Worm (Caenorhabditis elegans) whole organism, L1 larva: Measurements from ENCODE around the gene R102.2.

ENCODE experiments used
- C16A3.4 ChIP-seq: fragments of 150-350 bp; optimal IDR thresholded peaks from 2 replicates; lab custom pipeline; 2014; ENCODE audit warnings: missing biosample characterization, missing genetic modification characterization
- C34B4.2 ChIP-seq: sonication (generic microtip); optimal IDR thresholded peaks from 2 replicates; lab custom pipeline; 2017; ENCODE audit warnings: mild to moderate bottlenecking, missing genetic modification characterization, missing compliant biosample characterization
- Y116A8C.19 ChIP-seq: sonication (generic microtip); optimal IDR thresholded peaks from 2 replicates; lab custom pipeline; 2016; ENCODE audit warnings: missing compliant biosample characterization, missing genetic modification characterization, borderline replicate concordance
- aha-1 ChIP-seq: fragments of 150-350 bp; optimal IDR thresholded peaks from 2 replicates; lab custom pipeline; 2014; ENCODE audit warnings: missing biosample characterization, missing genetic modification characterization
- blmp-1 ChIP-seq: fragments of 150-350 bp; optimal IDR thresholded peaks from 2 replicates; lab custom pipeline; 2014; ENCODE audit warnings: missing biosample characterization, missing genetic modification characterization
- ceh-88 ChIP-seq: fragments of 200-800 bp; sonication (Bioruptor generic); IDR thresholded peaks from 2 replicates; pipeline ENCODE4 v1.3.6; 2022; ENCODE audit warnings: missing genetic modification characterization, missing compliant biosample characterization
- ceh-90 ChIP-seq: sonication (generic microtip); optimal IDR thresholded peaks from 2 replicates; lab custom pipeline; 2016; ENCODE audit warnings: missing genetic modification characterization, missing compliant biosample characterization
- egl-27 ChIP-seq, 2 experiments: fragments of 150-350 bp in 1 of 2; sonication (generic microtip); optimal IDR thresholded peaks; 3 replicates each; lab custom pipeline; 2017 to 2018; ENCODE audit warnings: missing biosample characterization in 2 of 2, missing genetic modification characterization in 2 of 2, missing genetic modification reagents in 2 of 2
- elt-3 ChIP-seq, 6 experiments: fragments of 150-350 bp in 1 of 6; sonication (generic microtip); optimal IDR thresholded peaks; 2 replicates each; lab custom pipeline; 2017 to 2018; ENCODE audit warnings: missing biosample characterization in 6 of 6, missing genetic modification characterization in 6 of 6, inconsistent platforms in 1 of 6
- fkh-10 ChIP-seq: sonication (generic microtip); optimal IDR thresholded peaks from 2 replicates; lab custom pipeline; 2017; ENCODE audit warnings: missing biosample characterization, missing genetic modification reagents, missing genetic modification characterization
- fkh-8 ChIP-seq: sonication (generic microtip); optimal IDR thresholded peaks from 2 replicates; lab custom pipeline; 2016; ENCODE audit warnings: mild to moderate bottlenecking, missing genetic modification characterization, missing compliant biosample characterization
- grh-1 ChIP-seq: fragments of 200-800 bp; sonication (Bioruptor generic); IDR thresholded peaks from 2 replicates; pipeline ENCODE4 v1.3.6; 2022; ENCODE audit warnings: missing genetic modification reagents, missing genetic modification characterization, missing compliant biosample characterization
- hlh-17 ChIP-seq: fragments of 200-800 bp; sonication (Bioruptor generic); optimal IDR thresholded peaks from 2 replicates; lab custom pipeline; 2018; ENCODE audit warnings: missing genetic modification characterization, mild to moderate bottlenecking, missing compliant biosample characterization, moderate library complexity, borderline replicate concordance
- hlh-4 ChIP-seq: sonication (generic microtip); optimal IDR thresholded peaks from 2 replicates; lab custom pipeline; 2016; ENCODE audit warnings: mild to moderate bottlenecking, missing genetic modification characterization, missing compliant biosample characterization
- irx-1 ChIP-seq: sonication (generic microtip); optimal IDR thresholded peaks from 2 replicates; lab custom pipeline; 2016; ENCODE audit warnings: missing genetic modification characterization, missing compliant biosample characterization
- lin-14 ChIP-seq: fragments of 200-800 bp; sonication (Bioruptor generic); optimal IDR thresholded peaks from 2 replicates; lab custom pipeline; 2018; ENCODE audit warnings: mild to moderate bottlenecking, missing genetic modification characterization, moderate library complexity, missing compliant biosample characterization
- lin-15B ChIP-seq: fragments of 150-350 bp; sonication (generic microtip); optimal IDR thresholded peaks from 3 replicates; lab custom pipeline; 2014; ENCODE audit warnings: missing biosample characterization, missing genetic modification characterization
- lir-3 ChIP-seq: sonication (generic microtip); optimal IDR thresholded peaks from 2 replicates; lab custom pipeline; 2016; ENCODE audit warnings: mild to moderate bottlenecking, missing genetic modification characterization, moderate library complexity, missing compliant biosample characterization; ENCODE audit not compliant: poor library complexity
- lsy-2 ChIP-seq, 2 experiments: fragments of 150-350 bp; optimal IDR thresholded peaks; 2 replicates each; lab custom pipeline; 2014; ENCODE audit warnings: missing biosample characterization in 2 of 2, missing genetic modification characterization in 2 of 2
- mdl-1 ChIP-seq, 2 experiments: fragments of 150-350 bp; optimal IDR thresholded peaks; 2 replicates each; lab custom pipeline; 2014 to 2017; ENCODE audit warnings: missing biosample characterization in 2 of 2, missing genetic modification characterization in 2 of 2, inconsistent platforms in 1 of 2
- mef-2 ChIP-seq: fragments of 150-350 bp; optimal IDR thresholded peaks from 2 replicates; lab custom pipeline; 2014; ENCODE audit warnings: missing biosample characterization, missing genetic modification characterization
- mep-1 ChIP-seq: fragments of 150-350 bp; optimal IDR thresholded peaks from 2 replicates; lab custom pipeline; 2014; ENCODE audit warnings: missing biosample characterization, missing genetic modification characterization
- nhr-12 ChIP-seq: sonication (generic microtip); optimal IDR thresholded peaks from 2 replicates; lab custom pipeline; 2017; ENCODE audit warnings: missing biosample characterization, missing genetic modification characterization
- nhr-19 ChIP-seq: fragments of 200-800 bp; sonication (Bioruptor generic); conservative IDR thresholded peaks from 2 replicates; pipeline ENCODE4 v1.3.6; 2022; ENCODE audit warnings: missing genetic modification characterization, missing compliant biosample characterization
- nhr-28 ChIP-seq: fragments of 150-350 bp; optimal IDR thresholded peaks from 2 replicates; lab custom pipeline; 2014; ENCODE audit warnings: missing biosample characterization, missing genetic modification characterization
- nhr-47 ChIP-seq: sonication (generic microtip); optimal IDR thresholded peaks from 2 replicates; lab custom pipeline; 2016; ENCODE audit warnings: mild to moderate bottlenecking, missing genetic modification characterization, moderate library complexity, missing compliant biosample characterization
- nhr-76 ChIP-seq: sonication (generic microtip); optimal IDR thresholded peaks from 2 replicates; lab custom pipeline; 2017; ENCODE audit warnings: missing biosample characterization, missing genetic modification characterization
- nhr-77 ChIP-seq: fragments of 150-350 bp; optimal IDR thresholded peaks from 2 replicates; lab custom pipeline; 2014; ENCODE audit warnings: missing biosample characterization, missing genetic modification characterization
- nhr-90 ChIP-seq: sonication (generic microtip); optimal IDR thresholded peaks from 2 replicates; lab custom pipeline; 2016; ENCODE audit warnings: mild to moderate bottlenecking, missing genetic modification characterization, missing compliant biosample characterization; ENCODE audit not compliant: poor library complexity
- pqm-1 ChIP-seq: sonication (generic microtip); optimal IDR thresholded peaks from 3 replicates; lab custom pipeline; 2017; ENCODE audit warnings: missing biosample characterization, missing genetic modification characterization
- rnt-1 ChIP-seq: sonication (generic microtip); optimal IDR thresholded peaks from 2 replicates; lab custom pipeline; 2016; ENCODE audit warnings: mild to moderate bottlenecking, missing genetic modification characterization, moderate library complexity, missing compliant biosample characterization
- skn-1 ChIP-seq: fragments of 150-350 bp; optimal IDR thresholded peaks from 2 replicates; lab custom pipeline; 2014; ENCODE audit warnings: missing biosample characterization, missing genetic modification characterization
- sox-4 ChIP-seq: sonication (generic microtip); optimal IDR thresholded peaks from 2 replicates; lab custom pipeline; 2016; ENCODE audit warnings: missing genetic modification characterization, missing compliant biosample characterization
- tlp-1 ChIP-seq: fragments of 150-350 bp; optimal IDR thresholded peaks from 2 replicates; lab custom pipeline; 2014; ENCODE audit warnings: missing biosample characterization, missing genetic modification characterization
- unc-130 ChIP-seq: fragments of 150-350 bp; optimal IDR thresholded peaks from 2 replicates; lab custom pipeline; 2017; ENCODE audit warnings: missing biosample characterization, missing genetic modification characterization, inconsistent platforms
- unc-86 ChIP-seq: sonication (generic microtip); optimal IDR thresholded peaks from 2 replicates; lab custom pipeline; 2016; ENCODE audit warnings: missing genetic modification characterization, missing compliant biosample characterization
- unc-98 ChIP-seq: fragments of 200-800 bp; sonication (Bioruptor generic); IDR thresholded peaks from 2 replicates; pipeline ENCODE4 v1.3.6; 2022; ENCODE audit warnings: missing genetic modification characterization, missing compliant biosample characterization
- vab-15 ChIP-seq: sonication (generic microtip); optimal IDR thresholded peaks from 2 replicates; lab custom pipeline; 2017; ENCODE audit warnings: missing genotype, mild to moderate bottlenecking, missing genetic modification characterization, missing compliant biosample characterization
- ztf-11 ChIP-seq, 2 experiments: sonication (generic microtip); optimal IDR thresholded peaks; 2 replicates each; lab custom pipeline; 2016 to 2017; ENCODE audit warnings: missing genetic modification characterization in 2 of 2, missing biosample characterization in 1 of 2, missing compliant biosample characterization in 1 of 2

The R102.2 gene

DNA sequence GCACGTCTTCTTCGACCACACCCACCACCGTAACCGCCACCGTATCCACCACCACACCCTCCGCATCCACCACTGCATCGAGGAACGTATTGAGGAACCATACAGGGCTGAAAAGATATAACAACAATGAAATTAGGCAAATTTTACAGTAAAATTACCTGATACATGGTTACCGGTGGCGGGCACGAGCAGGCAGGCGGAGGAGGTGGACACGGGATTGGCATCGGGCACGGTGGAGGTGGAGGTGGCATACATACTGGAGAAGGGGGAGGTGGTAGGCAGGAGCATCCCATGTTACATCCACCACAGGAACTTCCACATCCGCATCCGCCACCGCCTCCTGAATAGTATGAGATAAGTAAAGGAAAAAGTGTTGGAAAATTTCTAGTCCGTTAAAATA is 11.1 kb downstream of the R102.2 start:
- no peak for TF ChIP-seq mep-1 (tag; lab: Kevin White, UChicago)
- no peak for TF ChIP-seq skn-1 (tag; lab: Kevin White, UChicago)
- no peak for TF ChIP-seq hlh-17 (GFP tag; lab: Kevin White, UChicago)
- TF ChIP-seq tlp-1, result no peak
- TF ChIP-seq unc-98 (GFP tag; lab: Robert Waterston, UW), result no peak
- no peak for TF ChIP-seq lir-3 (tag; lab: Kevin White, UChicago)
- TF ChIP-seq egl-27 (tag; optimal IDR thresholded peaks at IDR 0.05; lab: Kevin White, UChicago), result no peak
- no peak for TF ChIP-seq nhr-76
- no peak for TF ChIP-seq irx-1
- no peak for TF ChIP-seq sox-4 (tag; lab: Kevin White, UChicago)
- no peak for TF ChIP-seq lsy-2 (tag; optimal IDR thresholded peaks at IDR 0.05; lab: Kevin White, UChicago)
- TF ChIP-seq rnt-1 (tag; lab: Kevin White, UChicago), result no peak
- TF ChIP-seq fkh-10 (GFP tag; lab: Kevin White, UChicago), result no peak
- TF ChIP-seq ceh-88 (GFP tag; lab: Robert Waterston, UW), result no peak

DNA sequence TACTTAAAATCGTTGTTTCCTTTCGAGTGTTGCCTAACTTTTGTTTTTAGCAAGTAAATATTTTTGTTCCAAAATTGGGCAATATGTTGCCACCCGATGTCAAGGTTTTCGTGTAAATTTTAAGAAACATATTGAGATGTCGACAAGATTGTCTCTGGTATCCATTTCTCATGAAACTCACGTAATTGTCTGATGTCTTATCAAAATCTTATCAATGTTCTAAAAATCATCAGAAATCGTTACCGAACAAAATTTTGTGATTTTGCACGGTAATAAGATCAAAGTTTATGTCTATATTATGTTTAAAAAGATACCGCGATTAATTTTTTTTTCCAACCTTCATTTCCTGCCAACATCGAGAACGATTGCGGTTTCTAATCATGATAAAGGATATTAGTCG is 11.6 kb downstream of the R102.2 start:
- TF ChIP-seq elt-3 (tag; optimal IDR thresholded peaks at IDR 0.05; lab: Kevin White, UChicago) (no peak), nhr-90 (tag; lab: Kevin White, UChicago) (no peak), mef-2 (tag; lab: Kevin White, UChicago) (no peak), mdl-1 (tag; optimal IDR thresholded peaks at IDR 0.05; lab: Kevin White, UChicago) (no peak), grh-1 (GFP tag; lab: Robert Waterston, UW) (no peak), lin-14 (GFP tag; lab: Kevin White, UChicago) (no peak), ztf-11 (tag; optimal IDR thresholded peaks at IDR 0.05; lab: Kevin White, UChicago) (no peak), nhr-28 (tag; lab: Kevin White, UChicago) (no peak), ceh-88 (GFP tag; lab: Robert Waterston, UW) (no peak), aha-1 (no peak), fkh-10 (GFP tag; lab: Kevin White, UChicago) (no peak), hlh-17 (GFP tag; lab: Kevin White, UChicago) (no peak), Y116A8C.19 (tag; lab: Kevin White, UChicago) (no peak), tlp-1 (no peak), lsy-2 (tag; optimal IDR thresholded peaks at IDR 0.05; lab: Kevin White, UChicago) (no peak), hlh-4 (tag; lab: Kevin White, UChicago) (no peak), nhr-12 (tag; lab: Kevin White, UChicago) (no peak), C34B4.2 (tag; lab: Kevin White, UChicago) (no peak), lin-15B (tag; lab: Kevin White, UChicago) (no peak), nhr-77 (no peak)

DNA sequence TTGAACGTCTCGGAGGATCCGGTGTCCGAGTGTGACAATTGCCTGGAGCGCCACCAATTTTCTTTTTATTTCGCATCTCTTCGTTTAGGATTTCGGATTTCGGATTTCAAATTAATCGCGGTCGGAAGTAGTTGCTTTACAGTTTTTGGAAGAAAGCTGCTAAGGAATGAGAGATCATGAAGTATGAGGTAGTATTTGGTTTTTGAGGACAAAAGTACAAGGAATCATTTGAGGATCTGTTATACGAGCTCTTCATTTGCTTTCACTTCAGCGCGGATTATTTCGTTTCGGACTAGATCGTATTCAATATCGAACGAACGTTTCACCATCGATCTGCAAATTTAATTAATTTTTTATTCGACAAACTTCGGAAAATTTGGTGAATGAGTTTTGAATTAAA is 12.3 kb downstream of the R102.2 start, which contains the start of gene R102.11:
TSS of gene R102.11 (minus strand) at position 101 of the 400 bp plus-strand sequence.
- TF ChIP-seq unc-130 (no peak), nhr-47 (no peak), C34B4.2 (tag; lab: Kevin White, UChicago) (no peak), blmp-1 (tag; lab: Kevin White, UChicago) (no peak), fkh-8 (tag; lab: Kevin White, UChicago) (no peak), C16A3.4 (tag; lab: Kevin White, UChicago) (no peak), mdl-1 (tag; optimal IDR thresholded peaks at IDR 0.05; lab: Kevin White, UChicago) (no peak), lin-14 (GFP tag; lab: Kevin White, UChicago) (no peak), vab-15 (tag; lab: Kevin White, UChicago) (no peak), pqm-1 (no peak), unc-86 (tag; lab: Kevin White, UChicago) (no peak), ceh-90 (tag; lab: Kevin White, UChicago) (no peak), lir-3 (tag; lab: Kevin White, UChicago) (no peak), nhr-19 (GFP tag; lab: Robert Waterston, UW) (no peak)
